Worm (Caenorhabditis elegans): ENCODE data around the gene nova-1.

DNA sequence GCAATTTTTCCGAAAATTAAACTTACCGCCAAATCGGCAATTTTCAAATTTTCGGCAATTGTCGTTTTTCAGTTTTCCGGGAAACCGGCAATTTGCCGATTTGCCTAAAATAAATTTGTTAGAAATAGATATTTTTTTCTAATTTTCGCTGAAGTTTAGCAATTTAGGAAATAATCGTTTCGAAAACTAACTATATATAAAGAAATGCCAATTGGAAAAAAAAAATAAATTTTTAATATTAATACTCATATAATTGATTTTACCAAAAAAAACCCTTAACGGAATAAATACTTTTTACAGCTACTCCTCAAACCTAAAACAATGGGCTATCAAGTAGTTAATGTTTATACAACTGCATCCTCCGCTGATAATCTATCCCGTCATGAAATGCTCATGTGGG, 38.5 kb downstream of the nova-1 start, which contains the start of gene ebp-1:
- TF ChIP-seq flt-1 (GFP tag; IDR thresholded peaks at IDR 0.05) (no peak), ztf-29 (GFP tag; IDR thresholded peaks at IDR 0.05) (no peak), ref-1 (GFP tag; conservative IDR thresholded peaks at IDR 0.05) (no peak), T22C8.4 (GFP tag; IDR thresholded peaks at IDR 0.05) (no peak), med-1 (GFP tag; optimal IDR thresholded peaks at IDR 0.05; ENCODE audit: insufficient read depth) (no peak), ztf-23 (GFP tag; IDR thresholded peaks at IDR 0.05) (no peak), tab-1 (GFP tag; IDR thresholded peaks at IDR 0.05) (no peak), cog-1 (tag; optimal IDR thresholded peaks at IDR 0.05) (no peak)

Measured in whole organism, midembryonic.